Worm (Caenorhabditis elegans) whole organism, L2 larva: ENCODE data around the gene C43H6.12.

Experiments used
- C34F6.9 ChIP-seq: fragments of 150-350 bp; optimal IDR thresholded peaks from 2 replicates; lab custom pipeline; 2014; ENCODE audit warnings: missing biosample characterization, missing genetic modification characterization
- F13H6.1 ChIP-seq: sonication (generic microtip); optimal IDR thresholded peaks from 2 replicates; lab custom pipeline; 2016; ENCODE audit warnings: missing genetic modification characterization, missing compliant biosample characterization
- Y55F3AM.14 ChIP-seq: fragments of 200-800 bp; sonication (Bioruptor generic); optimal IDR thresholded peaks from 2 replicates; lab custom pipeline; 2018; ENCODE audit warnings: mild to moderate bottlenecking, missing genetic modification characterization, missing compliant biosample characterization
- ZK546.5 ChIP-seq: sonication (generic microtip); optimal IDR thresholded peaks from 2 replicates; lab custom pipeline; 2017; ENCODE audit warnings: missing biosample characterization, missing genetic modification characterization
- alr-1 ChIP-seq: fragments of 150-350 bp; optimal IDR thresholded peaks from 2 replicates; lab custom pipeline; 2014; ENCODE audit warnings: missing biosample characterization, missing genetic modification characterization
- aly-2 ChIP-seq: fragments of 150-350 bp; optimal IDR thresholded peaks from 2 replicates; lab custom pipeline; 2014; ENCODE audit warnings: missing biosample characterization, missing genetic modification characterization
- ama-1 ChIP-seq: fragments of 150-350 bp; optimal IDR thresholded peaks from 2 replicates; lab custom pipeline; 2018; ENCODE audit warnings: inconsistent platforms
- blmp-1 ChIP-seq: sonication (generic microtip); optimal IDR thresholded peaks from 2 replicates; lab custom pipeline; 2017; ENCODE audit warnings: missing genetic modification characterization, mild to moderate bottlenecking, missing compliant biosample characterization, antibody characterized with exemption, moderate library complexity; ENCODE audit not compliant: insufficient read depth
- ceh-16 ChIP-seq: fragments of 150-350 bp; optimal IDR thresholded peaks from 2 replicates; lab custom pipeline; 2014; ENCODE audit warnings: missing biosample characterization, missing genetic modification characterization
- ceh-82 ChIP-seq: fragments of 150-350 bp; optimal IDR thresholded peaks from 2 replicates; lab custom pipeline; 2014; ENCODE audit warnings: missing biosample characterization, missing genetic modification characterization
- crh-2 ChIP-seq: sonication (generic microtip); optimal IDR thresholded peaks from 2 replicates; lab custom pipeline; 2017; ENCODE audit warnings: missing biosample characterization, missing genetic modification characterization
- elt-1 ChIP-seq: fragments of 150-350 bp; optimal IDR thresholded peaks from 2 replicates; lab custom pipeline; 2014; ENCODE audit warnings: missing biosample characterization, missing genetic modification characterization
- elt-3 ChIP-seq: sonication (generic microtip); optimal IDR thresholded peaks from 2 replicates; lab custom pipeline; 2017; ENCODE audit warnings: missing biosample characterization, missing genetic modification characterization
- fos-1 ChIP-seq: fragments of 150-350 bp; optimal IDR thresholded peaks from 2 replicates; lab custom pipeline; 2014; ENCODE audit warnings: missing biosample characterization, missing genetic modification characterization
- gmeb-1 ChIP-seq: fragments of 150-350 bp; optimal IDR thresholded peaks from 2 replicates; lab custom pipeline; 2014; ENCODE audit warnings: missing biosample characterization, missing genetic modification characterization
- lin-11 ChIP-seq: fragments of 150-350 bp; sonication (generic microtip); optimal IDR thresholded peaks from 2 replicates; lab custom pipeline; 2014; ENCODE audit warnings: missing biosample characterization, missing genetic modification characterization, inconsistent platforms, mixed read lengths
- lin-13 ChIP-seq: fragments of 150-350 bp; optimal IDR thresholded peaks from 2 replicates; lab custom pipeline; 2014; ENCODE audit warnings: missing biosample characterization, missing genetic modification reagents, missing genetic modification characterization
- lin-39 ChIP-seq: fragments of 150-350 bp; optimal IDR thresholded peaks from 2 replicates; lab custom pipeline; 2014; ENCODE audit warnings: missing biosample characterization, missing genetic modification reagents, missing genetic modification characterization
- lsy-2 ChIP-seq, 2 experiments: fragments of 150-350 bp in 1 of 2; sonication (generic microtip) in 1 of 2; optimal IDR thresholded peaks; 2 replicates each; lab custom pipeline; 2014 to 2017; ENCODE audit warnings: missing biosample characterization in 2 of 2, missing genetic modification characterization in 2 of 2
- nhr-10 ChIP-seq: sonication (generic microtip); optimal IDR thresholded peaks from 2 replicates; lab custom pipeline; 2017; ENCODE audit warnings: missing biosample characterization, missing genetic modification characterization
- nhr-11 ChIP-seq: fragments of 150-350 bp; optimal IDR thresholded peaks from 2 replicates; lab custom pipeline; 2014; ENCODE audit warnings: missing biosample characterization, missing genetic modification characterization
- nhr-129 ChIP-seq: fragments of 150-350 bp; optimal IDR thresholded peaks from 2 replicates; lab custom pipeline; 2014; ENCODE audit warnings: missing biosample characterization, missing genetic modification characterization
- nhr-21 ChIP-seq: fragments of 150-350 bp; optimal IDR thresholded peaks from 2 replicates; lab custom pipeline; 2014; ENCODE audit warnings: missing biosample characterization, missing genetic modification characterization
- nhr-23 ChIP-seq: fragments of 150-350 bp; optimal IDR thresholded peaks from 2 replicates; lab custom pipeline; 2014; ENCODE audit warnings: missing biosample characterization, missing genetic modification reagents, missing genetic modification characterization
- nhr-237 ChIP-seq: fragments of 150-350 bp; optimal IDR thresholded peaks from 2 replicates; lab custom pipeline; 2014; ENCODE audit warnings: missing biosample characterization, missing genetic modification characterization
- nhr-25 ChIP-seq: fragments of 150-350 bp; sonication (generic microtip); optimal IDR thresholded peaks from 3 replicates; lab custom pipeline; 2014; ENCODE audit warnings: missing biosample characterization, missing genetic modification characterization
- nhr-77 ChIP-seq: fragments of 150-350 bp; optimal IDR thresholded peaks from 2 replicates; lab custom pipeline; 2014; ENCODE audit warnings: missing biosample characterization, missing genetic modification characterization
- peb-1 ChIP-seq: fragments of 150-350 bp; optimal IDR thresholded peaks from 2 replicates; lab custom pipeline; 2014; ENCODE audit warnings: missing biosample characterization, missing genetic modification characterization
- sem-4 ChIP-seq: fragments of 150-350 bp; optimal IDR thresholded peaks from 2 replicates; lab custom pipeline; 2014; ENCODE audit warnings: missing biosample characterization, missing genetic modification reagents, missing genetic modification characterization
- sma-3 ChIP-seq: sonication (generic microtip); optimal IDR thresholded peaks from 2 replicates; lab custom pipeline; 2016; ENCODE audit warnings: missing genetic modification reagents, missing genetic modification characterization, missing compliant biosample characterization
- sma-9 ChIP-seq, 2 experiments: fragments of 150-350 bp in 1 of 2; sonication (generic microtip) in 1 of 2; optimal IDR thresholded peaks; 2 replicates each; lab custom pipeline; 2014 to 2016; ENCODE audit warnings: missing genetic modification characterization in 2 of 2, mild to moderate bottlenecking in 1 of 2, missing biosample characterization in 1 of 2, missing compliant biosample characterization in 1 of 2, missing genetic modification reagents in 1 of 2, moderate library complexity in 1 of 2
- snpc-4 ChIP-seq: fragments of 150-350 bp; optimal IDR thresholded peaks from 2 replicates; lab custom pipeline; 2014; ENCODE audit warnings: missing biosample characterization, missing genetic modification characterization
- unc-39 ChIP-seq: fragments of 150-350 bp; optimal IDR thresholded peaks from 2 replicates; lab custom pipeline; 2014; ENCODE audit warnings: missing biosample characterization, missing genetic modification characterization
- unc-55 ChIP-seq: fragments of 150-350 bp; sonication (generic microtip); optimal IDR thresholded peaks from 3 replicates; lab custom pipeline; 2014; ENCODE audit warnings: missing biosample characterization, missing genetic modification reagents, missing genetic modification characterization
- zag-1 ChIP-seq: fragments of 150-350 bp; optimal IDR thresholded peaks from 2 replicates; lab custom pipeline; 2014; ENCODE audit warnings: missing biosample characterization, missing genetic modification characterization
- ztf-1 ChIP-seq: fragments of 200-800 bp; sonication (Bioruptor generic); conservative IDR thresholded peaks from 2 replicates; pipeline ENCODE4 v1.3.6; 2022; ENCODE audit warnings: missing genetic modification characterization, missing compliant biosample characterization
- ztf-4 ChIP-seq: fragments of 150-350 bp; optimal IDR thresholded peaks from 2 replicates; lab custom pipeline; 2014; ENCODE audit warnings: missing biosample characterization, missing genetic modification characterization

The C43H6.12 gene

ce11 chrX:2372134-2372533, 37.3 kb upstream of the C43H6.12 start:
- no peak for TF ChIP-seq blmp-1 (tag; lab: Kevin White, UChicago)
- peak; percentile 17 for TF ChIP-seq nhr-129 (tag; lab: Kevin White, UChicago)
- TF ChIP-seq gmeb-1 (tag; lab: Kevin White, UChicago), result peak; percentile 10
- peak; percentile 7 for TF ChIP-seq crh-2 (tag; lab: Kevin White, UChicago)
- peak; percentile 45 for TF ChIP-seq fos-1 (tag; lab: Kevin White, UChicago)

- no peak for TF ChIP-seq nhr-11 (tag; lab: Kevin White, UChicago)
- TF ChIP-seq alr-1 (tag; lab: Kevin White, UChicago), result no peak
- TF ChIP-seq blmp-1 (tag; lab: Kevin White, UChicago), result peak; percentile 48
- no peak for TF ChIP-seq elt-1 (tag; lab: Kevin White, UChicago)
These were observed 33.9 kb upstream of the C43H6.12 start, which contains the start of gene F47G3.3 for ce11 chrX:2375300-2376035. F47G3.3 (plus strand) TSS chrX:2375985.

- no peak for TF ChIP-seq ceh-16 (tag; lab: Kevin White, UChicago)
- no peak for TF ChIP-seq ceh-82
- TF ChIP-seq nhr-237 (tag; lab: Kevin White, UChicago), result no peak
- TF ChIP-seq nhr-129 (tag; lab: Kevin White, UChicago), result peak; percentile 43
- no peak for TF ChIP-seq ZK546.5 (tag; lab: Kevin White, UChicago)
- TF ChIP-seq ztf-4 (tag; lab: Kevin White, UChicago), result no peak
- no peak for TF ChIP-seq snpc-4 (tag; lab: Kevin White, UChicago)
- peak; percentile 9 for TF ChIP-seq nhr-25 (tag; lab: Kevin White, UChicago)
- TF ChIP-seq sma-3, result no peak
- no peak for TF ChIP-seq lin-39 (tag; lab: Kevin White, UChicago)
These were observed 28.6 kb upstream of the C43H6.12 start for ce11 chrX:2380818-2381217.

ce11 chrX:2381282-2381681, 28.1 kb upstream of the C43H6.12 start, which contains the start of gene F47G3.4:
F47G3.4 (plus strand) TSS chrX:2381582.
- no peak for TF ChIP-seq nhr-10 (tag; lab: Kevin White, UChicago)
- no peak for TF ChIP-seq unc-55 (GFP tag; lab: Kevin White, UChicago)
- TF ChIP-seq Y55F3AM.14 (GFP tag; lab: Kevin White, UChicago), result no peak
- no peak for TF ChIP-seq ztf-1
- no peak for TF ChIP-seq ama-1
- TF ChIP-seq, all 48 proteins: peak for 0

- TF ChIP-seq ceh-16 (tag; lab: Kevin White, UChicago) (peak; percentile 29), F13H6.1 (peak; percentile 59), blmp-1 (tag; lab: Kevin White, UChicago) (no peak), ztf-4 (tag; lab: Kevin White, UChicago) (peak; percentile 6), nhr-23 (tag; lab: Kevin White, UChicago) (no peak), nhr-10 (tag; lab: Kevin White, UChicago) (no peak), unc-39 (no peak), fos-1 (tag; lab: Kevin White, UChicago) (no peak), lsy-2 (tag; optimal IDR thresholded peaks at IDR 0.05; lab: Kevin White, UChicago) (peak; percentile 30 to 79), ZK546.5 (tag; lab: Kevin White, UChicago) (no peak), nhr-25 (tag; lab: Kevin White, UChicago) (peak; percentile 50), nhr-129 (tag; lab: Kevin White, UChicago) (peak; percentile 30), sem-4 (tag; lab: Kevin White, UChicago) (peak; percentile 35), aly-2 (tag; lab: Kevin White, UChicago) (no peak), gmeb-1 (tag; lab: Kevin White, UChicago) (peak; percentile 56), ama-1 (no peak), zag-1 (tag; lab: Kevin White, UChicago) (no peak), sma-9 (GFP tag; optimal IDR thresholded peaks at IDR 0.05; lab: Kevin White, UChicago) (peak; percentile 44), sma-9 (tag; optimal IDR thresholded peaks at IDR 0.05; lab: Kevin White, UChicago) (no peak), nhr-21 (tag; lab: Kevin White, UChicago) (peak; percentile 50), crh-2 (tag; lab: Kevin White, UChicago) (peak; percentile 60), sma-3 (peak; percentile 75), C34F6.9 (peak; percentile 57), lin-11 (tag; lab: Kevin White, UChicago) (peak; percentile 17), nhr-77 (no peak), elt-3 (tag; lab: Kevin White, UChicago) (no peak), unc-55 (GFP tag; lab: Kevin White, UChicago) (peak; percentile 71), peb-1 (tag; lab: Kevin White, UChicago) (no peak), lin-13 (GFP tag; lab: Kevin White, UChicago) (peak; percentile 24), nhr-237 (tag; lab: Kevin White, UChicago) (no peak)
These were observed 27.2 kb upstream of the C43H6.12 start for ce11 chrX:2382227-2382626.
